Fruit fly (Drosophila melanogaster) whole organism, prepupa: ENCODE results near the gene mab-21.

Experiments
- Blimp-1 ChIP-seq: fragments of 200-800 bp; sonication (Bioruptor generic); optimal IDR thresholded peaks from 3 replicates; lab custom pipeline; 2017; ENCODE audit warnings: missing biosample characterization, missing genetic modification characterization, mild to moderate bottlenecking, moderate library complexity, missing genetic modification reagents
- CG10631 ChIP-seq: fragments of 200-800 bp; sonication (Bioruptor generic); optimal IDR thresholded peaks from 2 replicates; lab custom pipeline; 2016; ENCODE audit warnings: missing biosample characterization, missing genetic modification characterization
- CG10669 ChIP-seq: fragments of 200-800 bp; sonication (Bioruptor generic); optimal IDR thresholded peaks from 3 replicates; lab custom pipeline; 2018; ENCODE audit warnings: missing biosample characterization, mild to moderate bottlenecking, missing genetic modification characterization, moderate library complexity
- CG11294 ChIP-seq: fragments of 200-800 bp; sonication (Bioruptor generic); IDR thresholded peaks from 2 replicates; pipeline ENCODE4 v1.3.6; 2022; ENCODE audit warnings: missing biosample characterization, missing genetic modification characterization
- CG11762 ChIP-seq: fragments of 200-800 bp; sonication (Bioruptor generic); optimal IDR thresholded peaks from 3 replicates; lab custom pipeline; 2016; ENCODE audit warnings: missing biosample characterization, missing genetic modification characterization; ENCODE audit not compliant: insufficient read depth
- CG11902 ChIP-seq: fragments of 200-800 bp; sonication (Bioruptor generic); optimal IDR thresholded peaks from 3 replicates; lab custom pipeline; 2016; ENCODE audit warnings: missing biosample characterization, missing genetic modification characterization
- CG15336 ChIP-seq: fragments of 200-800 bp; sonication (Bioruptor generic); IDR thresholded peaks from 2 replicates; pipeline ENCODE4 v1.3.6; 2022; ENCODE audit warnings: missing biosample characterization, missing genetic modification characterization
- CG32006 ChIP-seq: fragments of 200-800 bp; sonication (Bioruptor generic); optimal IDR thresholded peaks from 3 replicates; lab custom pipeline; 2017; ENCODE audit warnings: missing biosample characterization, mild to moderate bottlenecking, missing genetic modification characterization
- CG3919 ChIP-seq: fragments of 200-800 bp; sonication (Bioruptor generic); optimal IDR thresholded peaks from 3 replicates; lab custom pipeline; 2016; ENCODE audit warnings: missing biosample characterization, missing genetic modification characterization
- CG4318 ChIP-seq: fragments of 200-800 bp; sonication (Bioruptor generic); optimal IDR thresholded peaks from 3 replicates; lab custom pipeline; 2017; ENCODE audit warnings: missing biosample characterization, mild to moderate bottlenecking, missing genetic modification characterization
- CG6163 ChIP-seq: fragments of 200-800 bp; sonication (Bioruptor generic); IDR thresholded peaks from 3 replicates; pipeline ENCODE4 v1.3.6; 2022; ENCODE audit warnings: missing biosample characterization, missing genetic modification characterization
- CG6276 ChIP-seq: fragments of 200-800 bp; sonication (Bioruptor generic); optimal IDR thresholded peaks from 2 replicates; lab custom pipeline; 2017; ENCODE audit warnings: missing biosample characterization, mild to moderate bottlenecking, missing genetic modification characterization
- CG6808 ChIP-seq: fragments of 200-800 bp; sonication (Bioruptor generic); optimal IDR thresholded peaks from 3 replicates; lab custom pipeline; 2017; ENCODE audit warnings: missing biosample characterization, missing genetic modification characterization, mild to moderate bottlenecking, moderate library complexity, missing genetic modification reagents
- CG6854 ChIP-seq: fragments of 200-800 bp; sonication (Bioruptor generic); optimal IDR thresholded peaks from 2 replicates; lab custom pipeline; 2017; ENCODE audit warnings: missing biosample characterization, mild to moderate bottlenecking, missing genetic modification characterization
- CG8632 ChIP-seq: fragments of 200-800 bp; sonication (Bioruptor generic); optimal IDR thresholded peaks from 3 replicates; lab custom pipeline; 2016; ENCODE audit warnings: missing biosample characterization, missing genetic modification characterization
- Eip75B ChIP-seq: fragments of 200-800 bp; sonication (Bioruptor generic); optimal IDR thresholded peaks from 3 replicates; lab custom pipeline; 2016; ENCODE audit warnings: missing biosample characterization, missing genetic modification characterization
- Eip78C ChIP-seq: fragments of 200-800 bp; sonication (Bioruptor generic); peaks from one replicate; lab custom pipeline; 2016; ENCODE audit warnings: missing biosample characterization, missing genetic modification characterization
- Eip93F ChIP-seq: fragments of 200-800 bp; sonication (Bioruptor generic); optimal IDR thresholded peaks from 2 replicates; lab custom pipeline; 2016; ENCODE audit warnings: missing biosample characterization, mild to moderate bottlenecking, missing genetic modification characterization
- Ets21C ChIP-seq: fragments of 200-800 bp; sonication (Bioruptor generic); optimal IDR thresholded peaks from 3 replicates; lab custom pipeline; 2016; ENCODE audit warnings: missing biosample characterization, missing genetic modification characterization
- Gug ChIP-seq: fragments of 200-800 bp; sonication (Bioruptor generic); IDR thresholded peaks from 2 replicates; pipeline ENCODE4 v1.3.6; 2022; ENCODE audit warnings: missing biosample characterization, missing genetic modification characterization
- Hr39 ChIP-seq: fragments of 200-800 bp; sonication (Bioruptor generic); optimal IDR thresholded peaks from 2 replicates; lab custom pipeline; 2016; ENCODE audit warnings: missing biosample characterization, missing genetic modification characterization
- Hr4 ChIP-seq: fragments of 200-800 bp; sonication (Bioruptor generic); optimal IDR thresholded peaks from 3 replicates; lab custom pipeline; 2016; ENCODE audit warnings: missing biosample characterization, missing genetic modification characterization
- Lpt ChIP-seq: fragments of 200-800 bp; sonication (Bioruptor generic); optimal IDR thresholded peaks from 3 replicates; lab custom pipeline; 2016; ENCODE audit warnings: missing biosample characterization, missing genetic modification characterization
- OdsH ChIP-seq: fragments of 200-800 bp; sonication (Bioruptor generic); optimal IDR thresholded peaks from 3 replicates; lab custom pipeline; 2016; ENCODE audit warnings: missing biosample characterization, missing genetic modification characterization
- Smox ChIP-seq: fragments of 200-800 bp; sonication (Bioruptor generic); optimal IDR thresholded peaks from 3 replicates; lab custom pipeline; 2016; ENCODE audit warnings: missing biosample characterization, missing genetic modification characterization
- Sox102F ChIP-seq: fragments of 200-800 bp; sonication (Bioruptor generic); optimal IDR thresholded peaks from 2 replicates; lab custom pipeline; 2016; ENCODE audit warnings: missing biosample characterization, mild to moderate bottlenecking, missing genetic modification characterization
- Sox14 ChIP-seq: fragments of 200-800 bp; sonication (Bioruptor generic); optimal IDR thresholded peaks from 3 replicates; lab custom pipeline; 2016; ENCODE audit warnings: missing biosample characterization, missing genetic modification characterization
- achi ChIP-seq: fragments of 200-800 bp; sonication (Bioruptor generic); optimal IDR thresholded peaks from 3 replicates; lab custom pipeline; 2016; ENCODE audit warnings: missing biosample characterization, missing genetic modification characterization
- acj6 ChIP-seq: fragments of 200-800 bp; sonication (Bioruptor generic); optimal IDR thresholded peaks from 3 replicates; lab custom pipeline; 2016; ENCODE audit warnings: missing biosample characterization, missing genetic modification characterization
- dac ChIP-seq: fragments of 200-800 bp; sonication (Bioruptor generic); optimal IDR thresholded peaks from 2 replicates; lab custom pipeline; 2017; ENCODE audit warnings: missing biosample characterization, mild to moderate bottlenecking, missing genetic modification characterization
- dsx ChIP-seq: fragments of 200-800 bp; optimal IDR thresholded peaks from 3 replicates; lab custom pipeline; 2019; ENCODE audit warnings: missing biosample characterization, mild to moderate bottlenecking, missing genetic modification characterization, moderate library complexity; ENCODE audit not compliant: poor library complexity, severe bottlenecking
- eg ChIP-seq: fragments of 200-800 bp; sonication (Bioruptor generic); IDR thresholded peaks from 3 replicates; pipeline ENCODE4 v1.3.6; 2022; ENCODE audit warnings: missing biosample characterization, missing genetic modification characterization
- esn ChIP-seq: fragments of 200-800 bp; sonication (Bioruptor generic); optimal IDR thresholded peaks from 2 replicates; lab custom pipeline; 2016; ENCODE audit warnings: missing biosample characterization, mild to moderate bottlenecking, missing genetic modification characterization, moderate library complexity
- fd85E ChIP-seq: fragments of 200-800 bp; sonication (Bioruptor generic); optimal IDR thresholded peaks from 3 replicates; lab custom pipeline; 2016; ENCODE audit warnings: missing biosample characterization, missing genetic modification characterization
- lz ChIP-seq: fragments of 200-800 bp; sonication (Bioruptor generic); optimal IDR thresholded peaks from 3 replicates; lab custom pipeline; 2016; ENCODE audit warnings: missing biosample characterization, missing genetic modification characterization
- net ChIP-seq: fragments of 200-800 bp; sonication (Bioruptor generic); optimal IDR thresholded peaks from 3 replicates; lab custom pipeline; 2016; ENCODE audit warnings: missing biosample characterization, missing genetic modification characterization
- pdm3 ChIP-seq: fragments of 200-800 bp; sonication (Bioruptor generic); optimal IDR thresholded peaks from 3 replicates; lab custom pipeline; 2016; ENCODE audit warnings: missing biosample characterization, missing genetic modification characterization
- salr ChIP-seq, 2 experiments: fragments of 200-800 bp; sonication (Bioruptor generic); optimal IDR thresholded peaks; 3 replicates each; lab custom pipeline; 2016 to 2018; ENCODE audit warnings: missing biosample characterization in 2 of 2, missing genetic modification characterization in 2 of 2, mild to moderate bottlenecking in 1 of 2
- spab ChIP-seq: fragments of 200-800 bp; sonication (Bioruptor generic); optimal IDR thresholded peaks from 2 replicates; lab custom pipeline; 2017; ENCODE audit warnings: missing biosample characterization, mild to moderate bottlenecking, missing genetic modification characterization, missing genetic modification reagents
- ss ChIP-seq, 2 experiments: fragments of 200-800 bp; sonication (Bioruptor generic); optimal IDR thresholded peaks; 2 replicates in 1 of 2; 3 replicates in 1 of 2; lab custom pipeline; 2017 to 2018; ENCODE audit warnings: mild to moderate bottlenecking in 2 of 2, missing biosample characterization in 2 of 2, missing genetic modification characterization in 2 of 2, moderate library complexity in 1 of 2
- svp ChIP-seq: fragments of 200-800 bp; sonication (Bioruptor generic); peaks from one replicate; lab custom pipeline; 2016; ENCODE audit warnings: missing biosample characterization, missing genetic modification characterization

The mab-21 gene

DNA sequence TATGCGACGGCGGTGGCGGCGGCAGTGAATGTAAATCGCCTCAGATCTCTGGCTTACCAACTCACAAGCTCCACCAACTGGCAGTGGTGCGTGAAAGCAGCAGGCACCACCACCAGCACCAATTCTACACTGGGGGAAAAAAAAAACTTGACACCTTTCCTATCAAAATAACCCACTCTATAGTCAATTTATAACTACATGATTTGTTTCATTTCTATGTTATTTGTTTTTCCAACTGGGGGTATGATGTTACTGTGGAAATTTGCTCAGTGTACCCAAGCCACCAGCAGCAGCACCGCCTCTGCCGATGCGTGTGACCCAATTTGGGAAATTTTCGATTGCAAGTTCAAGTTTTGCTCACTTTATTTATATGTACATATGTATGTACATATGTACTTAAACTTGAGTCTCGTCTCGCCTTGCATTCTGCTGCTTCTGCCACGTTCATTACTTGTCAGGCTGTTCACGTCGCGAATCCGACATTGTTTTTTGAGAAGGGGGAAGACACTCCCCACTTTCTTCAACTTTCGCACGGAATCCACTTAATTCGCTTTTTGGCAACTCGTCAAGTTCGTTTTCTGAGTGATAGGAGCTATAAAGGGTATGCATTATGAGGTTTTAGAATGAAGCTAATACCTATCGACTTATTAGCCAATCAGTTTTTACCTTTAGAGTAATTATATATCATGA, 46.3 kb upstream of the mab-21 start (continued):
- TF ChIP-seq CG8632 (GFP tag; lab: Kevin White, UChicago) (peak; percentile 88), Ets21C (GFP tag; lab: Kevin White, UChicago) (peak; percentile 82), Sox14 (GFP tag; lab: Kevin White, UChicago) (peak; percentile 78), acj6 (GFP tag; lab: Kevin White, UChicago) (peak; percentile 84), CG6854 (GFP tag; lab: Kevin White, UChicago) (peak; percentile 79), CG10669 (peak; percentile 41), CG11902 (peak; percentile 90), CG4318 (GFP tag; lab: Kevin White, UChicago) (peak; percentile 71), CG3919 (GFP tag; lab: Kevin White, UChicago) (peak; percentile 90), CG6163 (GFP tag; lab: Robert Waterston, UW) (peak; percentile 88), Hr39 (GFP tag; lab: Kevin White, UChicago) (peak; percentile 86), CG11762 (peak; percentile 84), CG11294 (GFP tag; lab: Robert Waterston, UW) (peak; percentile 45; the same call in 1 of the 2 replicates), eg (GFP tag; lab: Robert Waterston, UW) (peak; percentile 83), net (GFP tag; lab: Kevin White, UChicago) (peak; percentile 86), CG15336 (GFP tag; lab: Robert Waterston, UW) (peak; percentile 81), dsx (GFP tag; lab: Kevin White, UChicago) (no peak), CG10631 (GFP tag; lab: Kevin White, UChicago) (peak; percentile 73), CG6808 (GFP tag; lab: Kevin White, UChicago) (peak; percentile 11), achi (GFP tag; lab: Kevin White, UChicago) (peak; percentile 79)
- TF ChIP-seq, all 60 proteins: peak for 54

DNA sequence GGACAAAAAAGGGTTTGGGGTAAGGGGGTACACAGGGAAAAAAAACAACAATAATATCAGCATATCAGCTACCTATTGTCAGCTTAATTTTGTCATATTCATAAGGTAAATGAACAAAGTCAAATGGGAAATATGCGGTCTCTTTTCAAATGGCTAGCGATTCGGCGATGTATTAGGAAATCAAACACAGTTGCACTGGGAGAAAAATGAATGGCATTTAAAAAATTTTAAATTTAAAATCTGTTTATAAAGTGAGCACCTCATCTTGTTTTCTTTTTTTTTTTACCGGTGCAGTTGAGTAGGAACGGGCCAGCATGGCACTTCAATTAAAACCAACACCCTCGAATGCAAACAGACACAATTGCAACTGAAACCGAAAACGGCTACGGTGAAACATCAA, 41.0 kb upstream of the mab-21 start:
- TF ChIP-seq esn (GFP tag; lab: Kevin White, UChicago) = no peak
- no peak for TF ChIP-seq ss (GFP tag; optimal IDR thresholded peaks at IDR 0.05; lab: Kevin White, UChicago)
- TF ChIP-seq Blimp-1 (GFP tag; lab: Kevin White, UChicago) = no peak
- TF ChIP-seq pdm3 (GFP tag; lab: Kevin White, UChicago) = peak; percentile 8
- no peak for TF ChIP-seq Eip93F (GFP tag; lab: Kevin White, UChicago)
- no peak for TF ChIP-seq fd85E
- peak; percentile 58 for TF ChIP-seq Eip78C (GFP tag; lab: Kevin White, UChicago)
- no peak for TF ChIP-seq OdsH (GFP tag; lab: Kevin White, UChicago)
- peak; percentile 31 for TF ChIP-seq CG10631 (GFP tag; lab: Kevin White, UChicago)
- TF ChIP-seq salr (GFP tag; optimal IDR thresholded peaks at IDR 0.05; lab: Kevin White, UChicago) = no peak
- TF ChIP-seq Sox14 (GFP tag; lab: Kevin White, UChicago) = no peak
- TF ChIP-seq spab (GFP tag; lab: Kevin White, UChicago) = no peak
- TF ChIP-seq achi (GFP tag; lab: Kevin White, UChicago) = peak; percentile 11
- TF ChIP-seq CG6276 (GFP tag; lab: Kevin White, UChicago) = peak; percentile 15
- no peak for TF ChIP-seq dac (GFP tag; lab: Kevin White, UChicago)
- peak; percentile 31 for TF ChIP-seq svp (GFP tag; lab: Kevin White, UChicago)
- no peak for TF ChIP-seq dsx (GFP tag; lab: Kevin White, UChicago)
- peak; percentile 18 for TF ChIP-seq Eip75B (GFP tag; lab: Kevin White, UChicago)
- peak; percentile 34 for TF ChIP-seq CG15336 (GFP tag; lab: Robert Waterston, UW)
- no peak for TF ChIP-seq Sox102F (GFP tag; lab: Kevin White, UChicago)
- TF ChIP-seq lz (GFP tag; lab: Kevin White, UChicago) = no peak
- no peak for TF ChIP-seq Smox (GFP tag; lab: Kevin White, UChicago)
- no peak for TF ChIP-seq Lpt (GFP tag; lab: Kevin White, UChicago)
- peak; percentile 59 for TF ChIP-seq Hr4
- TF ChIP-seq Gug (GFP tag; lab: Robert Waterston, UW) = no peak
- TF ChIP-seq CG4318 (GFP tag; lab: Kevin White, UChicago) = peak; percentile 37
- no peak for TF ChIP-seq acj6 (GFP tag; lab: Kevin White, UChicago)
- peak; percentile 32; the same call in 1 of the 3 replicates for TF ChIP-seq eg (GFP tag; lab: Robert Waterston, UW)
- TF ChIP-seq CG6808 (GFP tag; lab: Kevin White, UChicago) = no peak
- peak; percentile 44 for TF ChIP-seq CG32006 (GFP tag; lab: Kevin White, UChicago)
- TF ChIP-seq CG6163 (GFP tag; lab: Robert Waterston, UW) = peak; percentile 35; the same call in 1 of the 3 replicates
- TF ChIP-seq net (GFP tag; lab: Kevin White, UChicago) = no peak
